Worm (Caenorhabditis elegans): ENCODE measurements around the gene msp-56.

msp-56 gene

DNA sequence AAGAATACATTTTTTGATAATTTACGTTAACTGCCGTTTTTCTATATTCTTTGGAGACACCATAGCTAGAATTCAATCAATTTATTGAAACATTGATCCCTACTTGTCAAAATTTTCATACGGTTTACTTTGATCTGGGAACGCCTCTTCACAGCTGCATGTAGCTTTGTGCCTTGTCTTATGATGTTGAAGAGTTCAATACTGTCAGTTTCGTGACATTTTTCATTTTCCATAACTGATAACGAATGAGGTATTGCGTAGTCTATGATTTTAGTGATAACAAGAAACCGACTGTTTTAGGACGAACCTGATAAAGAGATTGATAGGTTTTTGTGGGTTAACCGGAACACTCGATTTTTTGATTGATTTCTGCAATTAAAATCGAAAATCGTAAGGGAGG is 39.9 kb upstream of the msp-56 start (continued):
- TF ChIP-seq tag-97 (GFP tag; IDR thresholded peaks at IDR 0.05), result no peak
- TF ChIP-seq unc-39 (tag; optimal IDR thresholded peaks at IDR 0.05), result no peak
- TF ChIP-seq ceh-44 (GFP tag; IDR thresholded peaks at IDR 0.05), result no peak
- no peak for TF ChIP-seq ceh-32 (tag; optimal IDR thresholded peaks at IDR 0.05; ENCODE audit: poor library complexity)
- peak; percentile 95 for TF ChIP-seq lin-1 (GFP tag; IDR thresholded peaks at IDR 0.05)
- peak; percentile 96 for TF ChIP-seq hlh-11 (tag; optimal IDR thresholded peaks at IDR 0.05)
- TF ChIP-seq mdt-29 (GFP tag; IDR thresholded peaks at IDR 0.05), result peak; percentile 70
- no peak for TF ChIP-seq hmg-1.1 (GFP tag; IDR thresholded peaks at IDR 0.05)
- TF ChIP-seq aha-1 (tag), result peak; percentile 83
- no peak for TF ChIP-seq madf-9 (GFP tag; conservative IDR thresholded peaks at IDR 0.05)
- TF ChIP-seq daf-8 (GFP tag; IDR thresholded peaks at IDR 0.05), result no peak
- TF ChIP-seq lin-38 (GFP tag; IDR thresholded peaks at IDR 0.05), result no peak
- peak; percentile 92 for TF ChIP-seq nhr-77 (tag; optimal IDR thresholded peaks at IDR 0.05)
- TF ChIP-seq dmd-6 (GFP tag; IDR thresholded peaks at IDR 0.05), result peak; percentile 98
- peak; percentile 64 for TF ChIP-seq nhr-10 (tag; optimal IDR thresholded peaks at IDR 0.05)
- TF ChIP-seq nhr-42 (GFP tag; IDR thresholded peaks at IDR 0.05), result no peak
- TF ChIP-seq dmd-8 (GFP tag; IDR thresholded peaks at IDR 0.05), result no peak
- no peak for TF ChIP-seq nhr-111 (GFP tag; optimal IDR thresholded peaks at IDR 0.05)
- no peak for TF ChIP-seq zip-2 (tag; optimal IDR thresholded peaks at IDR 0.05)
- TF ChIP-seq tra-1 (GFP tag; IDR thresholded peaks at IDR 0.05), result peak; percentile 97
- TF ChIP-seq daf-12 (tag; optimal IDR thresholded peaks at IDR 0.05), result no peak
- TF ChIP-seq ceh-20 (GFP tag; IDR thresholded peaks at IDR 0.05), result peak; percentile 85
- TF ChIP-seq F44E2.7 (GFP tag; IDR thresholded peaks at IDR 0.05), result no peak
- no peak for TF ChIP-seq ama-1 (optimal IDR thresholded peaks at IDR 0.05)
- TF ChIP-seq daf-19 (GFP tag; conservative IDR thresholded peaks at IDR 0.05), result no peak
- TF ChIP-seq nhr-41 (GFP tag; IDR thresholded peaks at IDR 0.05), result 0 out of 2 replicates have a peak, but pooled peaks have one; percentile 24
- TF ChIP-seq mdl-1 (tag; optimal IDR thresholded peaks at IDR 0.05), result peak in 1 of 2 experiments; percentile 57
- TF ChIP-seq attf-4 (tag; optimal IDR thresholded peaks at IDR 0.05), result no peak
- peak; percentile 63 for TF ChIP-seq nhr-102 (tag; optimal IDR thresholded peaks at IDR 0.05)
- no peak for TF ChIP-seq F26F4.8 (GFP tag; conservative IDR thresholded peaks at IDR 0.05)
- TF ChIP-seq nhr-237 (tag; optimal IDR thresholded peaks at IDR 0.05), result no peak
- peak; percentile 41 for TF ChIP-seq gei-8 (GFP tag; optimal IDR thresholded peaks at IDR 0.05)
- no peak for TF ChIP-seq F49E8.2 (tag; optimal IDR thresholded peaks at IDR 0.05; ENCODE audit: borderline replicate concordance)
- TF ChIP-seq snpc-4 (tag; optimal IDR thresholded peaks at IDR 0.05), result no peak
- peak; percentile 98 for TF ChIP-seq nhr-28 (tag; optimal IDR thresholded peaks at IDR 0.05)
- TF ChIP-seq hlh-30 (tag; optimal IDR thresholded peaks at IDR 0.05; ENCODE audit: insufficient read depth), result peak; percentile 59
- TF ChIP-seq mes-2 (tag; optimal IDR thresholded peaks at IDR 0.05; ENCODE audit: poor library complexity, severe bottlenecking), result peak; percentile 26

DNA sequence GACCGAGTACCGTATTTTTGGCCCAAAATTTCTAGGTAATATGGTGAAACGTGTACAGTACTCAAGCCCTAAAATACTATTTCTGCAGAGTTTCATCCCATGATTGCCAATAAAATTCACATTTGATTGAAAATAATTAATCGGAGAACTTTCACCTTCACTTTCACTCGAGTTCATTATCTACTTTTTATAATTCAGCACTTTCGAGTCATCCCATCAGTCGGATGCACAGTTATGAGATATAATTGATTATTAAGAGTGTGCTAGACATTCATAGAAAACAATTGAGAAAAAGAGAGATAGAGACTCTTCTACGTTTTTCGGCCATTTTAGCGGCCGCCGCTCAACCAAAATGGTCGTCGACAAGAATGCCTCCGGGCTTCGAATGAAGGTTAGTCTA is 38.6 kb upstream of the msp-56 start, which contains the start of gene fat-3:
Gene fat-3, plus strand, starts transcription at position 313 of the 400 bp plus-strand sequence.
- TF ChIP-seq lin-38 (GFP tag; IDR thresholded peaks at IDR 0.05) (no peak), ztf-7 (tag; optimal IDR thresholded peaks at IDR 0.05) (no peak), jun-1 (tag; optimal IDR thresholded peaks at IDR 0.05) (no peak), mdt-29 (GFP tag; IDR thresholded peaks at IDR 0.05) (0 out of 2 replicates have a peak, but pooled peaks have one; percentile 10), lin-13 (GFP tag; optimal IDR thresholded peaks at IDR 0.05) (no peak), hmg-1.1 (GFP tag; IDR thresholded peaks at IDR 0.05) (no peak), hlh-11 (tag; optimal IDR thresholded peaks at IDR 0.05) (peak; percentile 60), arid-1 (GFP tag; conservative IDR thresholded peaks at IDR 0.05) (no peak), set-16 (GFP tag; IDR thresholded peaks at IDR 0.05) (no peak), zfp-2 (tag; optimal IDR thresholded peaks at IDR 0.05) (no peak), daf-16 (GFP tag; optimal IDR thresholded peaks at IDR 0.05) (no peak), daf-16 (tag; optimal IDR thresholded peaks at IDR 0.05) (peak; percentile 68), mes-2 (tag; optimal IDR thresholded peaks at IDR 0.05; ENCODE audit: poor library complexity, severe bottlenecking) (peak; percentile 17), D1046.2 (GFP tag; IDR thresholded peaks at IDR 0.05) (no peak), ctbp-1 (GFP tag; IDR thresholded peaks at IDR 0.05) (no peak), ama-1 (optimal IDR thresholded peaks at IDR 0.05) (no peak), snpc-4 (tag; optimal IDR thresholded peaks at IDR 0.05) (no peak), tra-1 (GFP tag; IDR thresholded peaks at IDR 0.05) (0 out of 2 replicates have a peak, but pooled peaks have one; percentile 12), pqm-1 (tag; optimal IDR thresholded peaks at IDR 0.05) (peak; percentile 31), T26A8.4 (GFP tag; IDR thresholded peaks at IDR 0.05) (no peak), nhr-28 (tag; optimal IDR thresholded peaks at IDR 0.05) (peak; percentile 61), dve-1 (tag; optimal IDR thresholded peaks at IDR 0.05; ENCODE audit: insufficient read depth) (peak; percentile 79), lin-1 (GFP tag; IDR thresholded peaks at IDR 0.05) (no peak), mep-1 (tag; optimal IDR thresholded peaks at IDR 0.05) (peak; percentile 41), hif-1 (tag; optimal IDR thresholded peaks at IDR 0.05) (no peak)

Data from whole organism, L4 larva.